Fruit fly (Drosophila melanogaster): ENCODE data around the gene CG17202.

Gene CG17202

DNA sequence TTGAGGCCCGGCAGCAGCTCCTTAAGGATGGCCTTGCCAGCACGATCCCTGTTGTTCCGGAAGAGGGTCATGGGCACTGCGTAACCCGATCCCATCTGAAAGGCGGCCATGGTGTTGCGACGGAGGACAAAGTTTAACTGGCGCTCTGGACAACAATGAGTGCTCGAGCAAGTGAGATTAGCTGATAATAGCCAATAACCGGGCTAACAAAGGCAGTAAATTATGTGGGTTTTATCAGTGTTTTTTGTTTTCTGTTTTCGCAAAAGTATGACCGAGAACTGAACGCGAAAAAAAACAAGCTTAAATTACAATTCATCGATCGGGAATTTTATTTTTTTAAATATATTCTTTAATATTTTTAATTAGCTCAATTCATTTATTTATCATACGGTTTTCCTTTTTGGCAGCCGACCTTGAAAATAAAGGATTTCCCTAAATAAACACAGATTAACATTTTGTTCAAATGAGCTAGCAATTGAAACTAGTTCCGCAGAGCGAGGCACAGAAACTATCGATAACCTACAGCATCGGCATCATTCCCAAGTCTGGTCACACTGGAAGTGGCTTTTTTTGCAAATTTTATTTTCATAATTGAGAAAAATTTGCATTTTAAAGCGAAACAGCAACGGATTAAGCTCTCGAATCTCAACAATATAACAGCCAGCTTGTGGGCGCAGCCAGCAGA, 9.2 kb upstream of the CG17202 start, which contains the start of the genes Dip-C and pps:
Gene Dip-C, minus strand, starts transcription at position 486 of the 685 bp plus-strand sequence.
Gene pps, plus strand, starts transcription at position 555 of the 685 bp plus-strand sequence.
- no peak for TF ChIP-seq CG16779 (tag; optimal IDR thresholded peaks at IDR 0.05)
- peak; percentile 10 for TF ChIP-seq CG3032 (tag; optimal IDR thresholded peaks at IDR 0.05)
- no peak for TF ChIP-seq CG1621 (tag; optimal IDR thresholded peaks at IDR 0.05)
- no peak for TF ChIP-seq fd85E (GFP tag; optimal IDR thresholded peaks at IDR 0.05)
- TF ChIP-seq net (GFP tag; optimal IDR thresholded peaks at IDR 0.05) = no peak
- TF ChIP-seq esn (GFP tag; optimal IDR thresholded peaks at IDR 0.05) = peak; percentile 32
- no peak for TF ChIP-seq CG31627 (GFP tag; optimal IDR thresholded peaks at IDR 0.05)
- TF ChIP-seq CG32006 (GFP tag; optimal IDR thresholded peaks at IDR 0.05) = no peak
- TF ChIP-seq Hr38 (GFP tag; optimal IDR thresholded peaks at IDR 0.05) = no peak
- no peak for TF ChIP-seq Ets96B (tag; optimal IDR thresholded peaks at IDR 0.05)
- no peak for TF ChIP-seq CG15336 (GFP tag; IDR thresholded peaks at IDR 0.05)
- peak; percentile 63 for TF ChIP-seq Sox14 (GFP tag; optimal IDR thresholded peaks at IDR 0.05)
- no peak for TF ChIP-seq fkh (GFP tag; optimal IDR thresholded peaks at IDR 0.05)
- TF ChIP-seq CG6163 (GFP tag; IDR thresholded peaks at IDR 0.05) = no peak
- no peak for TF ChIP-seq dsx (GFP tag; optimal IDR thresholded peaks at IDR 0.05; ENCODE audit: poor library complexity, severe bottlenecking)
- peak; percentile 51 for TF ChIP-seq CG6854 (GFP tag; optimal IDR thresholded peaks at IDR 0.05)
- no peak for TF ChIP-seq ss (GFP tag; optimal IDR thresholded peaks at IDR 0.05)

DNA sequence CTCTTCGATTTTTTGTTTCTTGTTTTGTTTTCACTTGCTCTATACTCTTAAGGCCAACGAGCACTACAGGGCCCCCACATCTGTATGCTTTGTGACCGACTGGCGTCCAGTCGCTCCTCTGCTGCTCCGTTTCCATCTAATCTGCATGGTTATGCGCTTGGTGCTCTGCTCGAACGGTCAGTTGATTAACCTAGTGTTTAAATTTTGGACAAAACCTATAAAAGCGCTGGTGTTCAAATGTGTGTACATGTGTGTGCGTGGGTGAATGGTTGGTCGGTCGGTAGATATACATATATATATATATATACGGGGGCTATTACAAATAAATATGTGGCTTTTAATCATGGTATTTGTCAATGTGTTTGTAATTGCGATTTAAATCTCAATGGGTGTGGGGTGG, 1.4 kb downstream of the CG17202 start:
- TF ChIP-seq topi (GFP tag; optimal IDR thresholded peaks at IDR 0.05) = no peak

DNA sequence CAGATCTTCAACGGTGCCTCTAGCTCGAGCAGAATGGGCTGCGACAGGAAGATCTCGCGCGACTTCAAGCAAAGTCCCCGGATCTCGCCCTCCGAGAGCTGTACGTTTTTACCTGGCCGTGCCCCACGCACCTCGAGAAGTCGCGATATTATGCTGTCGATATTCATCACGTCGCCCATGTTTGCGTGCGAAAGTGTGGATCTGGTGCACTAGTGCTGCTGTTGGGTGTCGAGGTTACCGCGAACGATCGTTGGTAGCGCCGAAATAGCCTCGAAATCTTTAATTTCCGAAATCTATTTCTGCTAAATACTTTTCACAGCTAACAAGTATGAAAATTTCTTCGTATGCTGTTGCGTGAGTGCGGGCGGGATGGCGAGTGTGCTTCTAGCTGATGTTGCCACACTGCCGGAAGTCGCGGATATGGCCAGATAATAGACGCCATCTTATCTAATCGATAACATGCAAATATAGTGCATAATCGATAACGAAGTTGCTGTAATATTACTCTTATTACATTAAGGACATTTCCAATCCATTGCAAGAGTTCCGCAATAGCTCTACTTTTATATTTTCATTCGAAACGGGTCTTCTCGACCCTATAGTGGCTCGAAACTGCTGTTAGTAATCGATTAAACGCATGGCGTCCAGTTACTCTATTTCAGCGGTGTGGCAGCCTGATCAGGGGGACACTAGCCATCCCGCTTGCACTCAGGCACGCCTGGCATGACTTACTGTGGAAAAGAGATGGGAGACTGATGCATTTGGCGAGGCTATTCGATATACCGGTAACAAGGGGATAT, 3.1 kb downstream of the CG17202 start, which contains the start of gene Pp1-87B:
Gene Pp1-87B, minus strand, starts transcription at position 408 of the 800 bp plus-strand sequence.
- peak; percentile 5 for TF ChIP-seq CG3032 (tag; optimal IDR thresholded peaks at IDR 0.05)
- TF ChIP-seq ss (GFP tag; optimal IDR thresholded peaks at IDR 0.05) = no peak
- no peak for TF ChIP-seq Hr4 (GFP tag; optimal IDR thresholded peaks at IDR 0.05)
- TF ChIP-seq Ets96B (tag; optimal IDR thresholded peaks at IDR 0.05) = no peak
- TF ChIP-seq CG6854 (GFP tag; optimal IDR thresholded peaks at IDR 0.05) = no peak
- TF ChIP-seq Ets21C (GFP tag; optimal IDR thresholded peaks at IDR 0.05) = no peak
- no peak for TF ChIP-seq eg (GFP tag; IDR thresholded peaks at IDR 0.05)
- no peak for TF ChIP-seq achi (GFP tag; optimal IDR thresholded peaks at IDR 0.05)
- no peak for TF ChIP-seq CG10631 (GFP tag; optimal IDR thresholded peaks at IDR 0.05)
- no peak for TF ChIP-seq cyc (GFP tag; optimal IDR thresholded peaks at IDR 0.05)
- TF ChIP-seq fd85E (GFP tag; optimal IDR thresholded peaks at IDR 0.05) = no peak
- TF ChIP-seq fd59A (GFP tag; optimal IDR thresholded peaks at IDR 0.05) = no peak
- no peak for TF ChIP-seq CG8119 (GFP tag; IDR thresholded peaks at IDR 0.05)
- TF ChIP-seq CG8632 (GFP tag; optimal IDR thresholded peaks at IDR 0.05) = no peak
- no peak for TF ChIP-seq CG10669 (GFP tag; optimal IDR thresholded peaks at IDR 0.05)
- no peak for TF ChIP-seq CG6276 (GFP tag; optimal IDR thresholded peaks at IDR 0.05)
- no peak for TF ChIP-seq CG11902 (GFP tag; optimal IDR thresholded peaks at IDR 0.05)
- peak; percentile 29 for TF ChIP-seq CG31627 (GFP tag; optimal IDR thresholded peaks at IDR 0.05)
- TF ChIP-seq CG8319 (GFP tag; optimal IDR thresholded peaks at IDR 0.05) = no peak
- no peak for TF ChIP-seq CG3919 (GFP tag; optimal IDR thresholded peaks at IDR 0.05)
- no peak for TF ChIP-seq CG6792 (GFP tag; optimal IDR thresholded peaks at IDR 0.05)
- TF ChIP-seq Eip78C (GFP tag) = peak; percentile 69
- no peak for TF ChIP-seq dsx (GFP tag; optimal IDR thresholded peaks at IDR 0.05; ENCODE audit: poor library complexity, severe bottlenecking)
- peak; percentile 17 for TF ChIP-seq esn (GFP tag; optimal IDR thresholded peaks at IDR 0.05)
- no peak for TF ChIP-seq CG4318 (GFP tag; optimal IDR thresholded peaks at IDR 0.05)
- TF ChIP-seq CG1621 (tag; optimal IDR thresholded peaks at IDR 0.05) = peak; percentile 20
- TF ChIP-seq Eip75B (GFP tag; optimal IDR thresholded peaks at IDR 0.05) = no peak
- TF ChIP-seq fkh (GFP tag; optimal IDR thresholded peaks at IDR 0.05) = no peak
- TF ChIP-seq Lpt (GFP tag; optimal IDR thresholded peaks at IDR 0.05) = no peak
- TF ChIP-seq Eip93F (GFP tag; optimal IDR thresholded peaks at IDR 0.05) = no peak
- TF ChIP-seq acj6 (GFP tag; optimal IDR thresholded peaks at IDR 0.05) = no peak
- TF ChIP-seq CG32006 (GFP tag; optimal IDR thresholded peaks at IDR 0.05) = no peak

All from whole organism, prepupa.